Worm (Caenorhabditis elegans) whole organism, late embryonic: ENCODE measurements around the gene srw-34.

ENCODE experiments used
- T23F11.4 ChIP-seq: fragments of 200-800 bp; sonication (Bioruptor generic); optimal IDR thresholded peaks from 2 replicates; lab custom pipeline; 2018; ENCODE audit warnings: mild to moderate bottlenecking, missing genetic modification characterization, missing compliant biosample characterization
- ama-1 ChIP-seq: fragments of 150-350 bp; optimal IDR thresholded peaks from 2 replicates; lab custom pipeline; 2014
- ceh-2 ChIP-seq: sonication (generic microtip); optimal IDR thresholded peaks from 2 replicates; lab custom pipeline; 2016; ENCODE audit warnings: missing genotype, missing genetic modification characterization, missing compliant biosample characterization
- ceh-24 ChIP-seq: sonication (generic microtip); optimal IDR thresholded peaks from 2 replicates; lab custom pipeline; 2016; ENCODE audit warnings: mild to moderate bottlenecking, missing genetic modification characterization, missing compliant biosample characterization
- ceh-30 ChIP-seq: fragments of 150-350 bp; optimal IDR thresholded peaks from 2 replicates; lab custom pipeline; 2014; ENCODE audit warnings: missing biosample characterization, missing genetic modification characterization
- ceh-31 ChIP-seq: sonication (generic microtip); optimal IDR thresholded peaks from 2 replicates; lab custom pipeline; 2016; ENCODE audit warnings: missing genetic modification characterization, missing compliant biosample characterization
- gmeb-2 ChIP-seq: sonication (generic microtip); optimal IDR thresholded peaks from 2 replicates; lab custom pipeline; 2016; ENCODE audit warnings: missing genetic modification characterization, inconsistent platforms, missing compliant biosample characterization
- hlh-30 ChIP-seq: sonication (generic microtip); optimal IDR thresholded peaks from 2 replicates; lab custom pipeline; 2017; ENCODE audit warnings: antibody characterized with exemption, missing genetic modification characterization, missing compliant biosample characterization; ENCODE audit not compliant: insufficient read depth
- lim-6 ChIP-seq: sonication (generic microtip); optimal IDR thresholded peaks from 2 replicates; lab custom pipeline; 2016; ENCODE audit warnings: missing genetic modification characterization, missing compliant biosample characterization
- mec-3 ChIP-seq: sonication (generic microtip); optimal IDR thresholded peaks from 2 replicates; lab custom pipeline; 2016; ENCODE audit warnings: borderline replicate concordance, missing genetic modification characterization, missing compliant biosample characterization
- odd-2 ChIP-seq: sonication (generic microtip); optimal IDR thresholded peaks from 2 replicates; lab custom pipeline; 2017; ENCODE audit warnings: antibody characterized with exemption, mild to moderate bottlenecking, missing genetic modification characterization, missing compliant biosample characterization
- pha-4 ChIP-seq: fragments of 150-350 bp; optimal IDR thresholded peaks from 2 replicates; lab custom pipeline; 2018; ENCODE audit warnings: missing biosample characterization, missing genetic modification reagents, missing genetic modification characterization

- no peak for TF ChIP-seq ama-1 (lab: Kevin White, UChicago)
- TF ChIP-seq odd-2 (tag; lab: Kevin White, UChicago): no peak
- no peak for TF ChIP-seq ceh-30 (tag; lab: Kevin White, UChicago)
- TF ChIP-seq lim-6 (tag; lab: Kevin White, UChicago): no peak
- TF ChIP-seq ceh-24 (tag; lab: Kevin White, UChicago): no peak
- TF ChIP-seq ceh-31 (tag; lab: Kevin White, UChicago): no peak
- no peak for TF ChIP-seq hlh-30 (tag; lab: Kevin White, UChicago)
- no peak for TF ChIP-seq mec-3 (tag; lab: Kevin White, UChicago)
- TF ChIP-seq ceh-2: no peak
- TF ChIP-seq pha-4 (tag; lab: Kevin White, UChicago): no peak
- TF ChIP-seq T23F11.4 (GFP tag; lab: Kevin White, UChicago): no peak
- TF ChIP-seq gmeb-2 (tag; lab: Kevin White, UChicago): no peak
These were observed 28.5 kb upstream of the srw-34 start, which contains the start of gene srbc-65 for ce11 chrV:16550680-16551079.
